Worm (Caenorhabditis elegans): ENCODE data around the gene cdk-11.1.

The cdk-11.1 gene

DNA sequence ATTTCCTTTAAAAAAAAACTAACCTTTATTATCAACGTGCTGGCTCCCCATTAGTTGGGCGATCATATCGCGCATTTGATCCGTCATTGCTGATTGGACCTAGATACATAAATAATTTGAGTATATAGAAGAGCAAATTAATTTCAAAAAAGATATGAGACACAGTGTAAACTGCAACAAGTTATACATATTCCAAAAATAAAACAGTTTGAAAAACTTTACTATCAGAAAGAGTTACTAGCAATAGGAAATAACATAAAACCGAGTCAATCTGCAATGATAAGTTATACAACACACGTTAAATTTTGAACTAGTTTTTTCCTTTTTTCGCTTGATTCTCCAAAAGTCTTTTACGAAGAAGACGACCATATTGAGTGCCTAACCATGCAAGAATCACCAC, 8.3 kb downstream of the cdk-11.1 start, which contains the start of gene luc-7L:
luc-7L (minus strand) TSS at position 101 of the 400 bp plus-strand sequence.
- no peak for TF ChIP-seq R02D3.7 (tag; optimal IDR thresholded peaks at IDR 0.05)
- no peak for TF ChIP-seq ceh-28 (tag; optimal IDR thresholded peaks at IDR 0.05)
- no peak for TF ChIP-seq nhr-67 (tag; optimal IDR thresholded peaks at IDR 0.05)
- no peak for TF ChIP-seq ztf-4 (tag; optimal IDR thresholded peaks at IDR 0.05)
- no peak for TF ChIP-seq sea-2 (GFP tag; optimal IDR thresholded peaks at IDR 0.05)
- TF ChIP-seq aly-2 (tag; optimal IDR thresholded peaks at IDR 0.05), result no peak
- no peak for TF ChIP-seq skn-1 (tag; optimal IDR thresholded peaks at IDR 0.05)
- no peak for TF ChIP-seq ama-1 (optimal IDR thresholded peaks at IDR 0.05)
- no peak for TF ChIP-seq nhr-237 (tag; optimal IDR thresholded peaks at IDR 0.05)
- TF ChIP-seq elt-1 (tag; optimal IDR thresholded peaks at IDR 0.05), result no peak
- no peak for TF ChIP-seq egl-27 (tag; optimal IDR thresholded peaks at IDR 0.05)
- TF ChIP-seq nhr-76 (tag; optimal IDR thresholded peaks at IDR 0.05), result no peak
- no peak for TF ChIP-seq zag-1 (tag; optimal IDR thresholded peaks at IDR 0.05)
- TF ChIP-seq pqm-1 (tag; optimal IDR thresholded peaks at IDR 0.05), result no peak
- TF ChIP-seq lin-39 (tag; optimal IDR thresholded peaks at IDR 0.05), result no peak
- no peak for TF ChIP-seq mml-1 (tag; optimal IDR thresholded peaks at IDR 0.05)
- TF ChIP-seq unc-39 (tag; optimal IDR thresholded peaks at IDR 0.05), result no peak
- no peak for TF ChIP-seq nhr-28 (tag; optimal IDR thresholded peaks at IDR 0.05)
- TF ChIP-seq egl-5 (tag; optimal IDR thresholded peaks at IDR 0.05), result no peak
- no peak for TF ChIP-seq unc-62 (GFP tag; optimal IDR thresholded peaks at IDR 0.05)

DNA sequence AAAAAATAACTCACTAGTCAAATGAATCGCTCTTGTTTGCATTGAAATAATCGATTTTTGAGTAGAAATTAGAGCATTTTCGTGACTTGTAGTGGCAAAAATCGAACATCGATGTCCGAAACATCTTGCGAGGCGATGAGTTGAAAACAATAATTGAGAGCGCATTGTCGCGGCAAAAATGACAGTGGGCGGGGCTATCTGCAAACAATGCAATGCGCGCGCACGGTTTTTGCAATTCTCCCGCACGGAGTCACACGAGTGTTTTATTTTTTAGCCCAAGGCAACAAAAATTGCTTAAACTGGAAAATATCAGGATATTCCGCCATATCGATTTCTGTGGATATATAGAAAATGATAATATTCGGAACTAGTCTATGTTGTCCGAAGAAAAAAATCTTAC, 9.5 kb downstream of the cdk-11.1 start, which contains the start of gene B0495.9:
B0495.9 (minus strand) TSS at position 171 of the 400 bp plus-strand sequence.
- no peak for TF ChIP-seq tbx-2 (tag; optimal IDR thresholded peaks at IDR 0.05)
- TF ChIP-seq sea-2 (GFP tag; optimal IDR thresholded peaks at IDR 0.05), result no peak
- peak; percentile 51 for TF ChIP-seq ama-1 (optimal IDR thresholded peaks at IDR 0.05)
- peak; percentile 33 for TF ChIP-seq nhr-67 (tag; optimal IDR thresholded peaks at IDR 0.05)
- no peak for TF ChIP-seq lsy-12 (tag; optimal IDR thresholded peaks at IDR 0.05)
- peak; percentile 70 for TF ChIP-seq lin-39 (tag; optimal IDR thresholded peaks at IDR 0.05)
- peak; percentile 73 for TF ChIP-seq nhr-43 (tag; optimal IDR thresholded peaks at IDR 0.05; ENCODE audit: poor library complexity, severe bottlenecking)
- peak; percentile 65 for TF ChIP-seq hmg-11 (tag; optimal IDR thresholded peaks at IDR 0.05)
- TF ChIP-seq nfya-1 (tag; optimal IDR thresholded peaks at IDR 0.05; ENCODE audit: insufficient read depth), result peak; percentile 61
- no peak for TF ChIP-seq ztf-4 (tag; optimal IDR thresholded peaks at IDR 0.05)
- no peak for TF ChIP-seq fos-1 (tag; optimal IDR thresholded peaks at IDR 0.05)
- no peak for TF ChIP-seq nhr-237 (tag; optimal IDR thresholded peaks at IDR 0.05)
- TF ChIP-seq ceh-9 (tag; optimal IDR thresholded peaks at IDR 0.05), result no peak
- TF ChIP-seq elt-2 (tag; optimal IDR thresholded peaks at IDR 0.05), result peak; percentile 35
- no peak for TF ChIP-seq ZK546.5 (tag; optimal IDR thresholded peaks at IDR 0.05)
- no peak for TF ChIP-seq skn-1 (tag; optimal IDR thresholded peaks at IDR 0.05)
- TF ChIP-seq daf-12 (tag; optimal IDR thresholded peaks at IDR 0.05), result no peak
- TF ChIP-seq pha-4 (tag; optimal IDR thresholded peaks at IDR 0.05), result no peak
- TF ChIP-seq nhr-77 (tag; optimal IDR thresholded peaks at IDR 0.05), result no peak
- peak; percentile 29 for TF ChIP-seq R02D3.7 (tag; optimal IDR thresholded peaks at IDR 0.05)
- TF ChIP-seq ceh-28 (tag; optimal IDR thresholded peaks at IDR 0.05), result peak; percentile 17
- no peak for TF ChIP-seq nhr-11 (tag; optimal IDR thresholded peaks at IDR 0.05)
- TF ChIP-seq ceh-82 (tag; optimal IDR thresholded peaks at IDR 0.05), result peak; percentile 27

DNA sequence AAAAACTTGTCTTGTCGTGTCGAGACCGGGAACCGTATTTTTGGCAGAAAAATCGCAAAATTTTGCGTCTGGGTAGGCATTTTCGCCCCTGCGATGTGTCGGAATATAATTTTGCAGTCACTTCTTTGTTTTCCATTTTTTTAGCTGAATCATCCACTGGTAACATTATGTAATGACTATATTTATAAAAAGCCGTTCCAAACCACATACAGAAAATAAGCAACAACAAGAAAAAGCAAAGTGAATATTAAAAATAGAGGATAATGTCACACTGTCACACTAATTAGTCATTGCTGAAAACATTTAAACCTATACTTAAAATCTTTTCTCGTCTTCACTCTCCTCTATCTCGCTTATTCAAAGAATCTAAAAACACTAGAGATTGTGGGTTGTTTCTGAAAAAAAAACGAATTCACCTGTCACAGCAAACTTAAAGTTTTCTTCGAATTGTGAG, 10.3 kb downstream of the cdk-11.1 start, which contains the start of gene sre-1:
sre-1 (plus strand) TSS at position 404 of the 454 bp plus-strand sequence.
- no peak for TF ChIP-seq nhr-25 (tag; optimal IDR thresholded peaks at IDR 0.05)
- no peak for TF ChIP-seq jun-1 (tag; optimal IDR thresholded peaks at IDR 0.05)
- TF ChIP-seq ceh-16 (tag; optimal IDR thresholded peaks at IDR 0.05), result no peak
- no peak for TF ChIP-seq zag-1 (tag; optimal IDR thresholded peaks at IDR 0.05)
- no peak for TF ChIP-seq nhr-67 (tag; optimal IDR thresholded peaks at IDR 0.05)
- no peak for TF ChIP-seq nhr-23 (tag; optimal IDR thresholded peaks at IDR 0.05)
- no peak for TF ChIP-seq elt-1 (tag; optimal IDR thresholded peaks at IDR 0.05)
- no peak for TF ChIP-seq nhr-12 (tag; optimal IDR thresholded peaks at IDR 0.05)
- TF ChIP-seq nfya-1 (tag; optimal IDR thresholded peaks at IDR 0.05; ENCODE audit: insufficient read depth), result no peak
- TF ChIP-seq lsy-12 (tag; optimal IDR thresholded peaks at IDR 0.05), result no peak
- no peak for TF ChIP-seq unc-62 (GFP tag; optimal IDR thresholded peaks at IDR 0.05)

Data from whole organism, L3 larva.